Worm (Caenorhabditis elegans) whole organism, late embryonic: ENCODE data around the gene D1014.4.

Source experiments
- Y22D7AL.16 ChIP-seq: sonication (generic microtip); optimal IDR thresholded peaks from 2 replicates; lab custom pipeline; 2016; ENCODE audit warnings: missing genetic modification characterization, missing compliant biosample characterization
- ama-1 ChIP-seq: fragments of 150-350 bp; optimal IDR thresholded peaks from 2 replicates; lab custom pipeline; 2014
- ceh-6 ChIP-seq: fragments of 200-800 bp; sonication (Bioruptor generic); optimal IDR thresholded peaks from 2 replicates; lab custom pipeline; 2018; ENCODE audit warnings: mild to moderate bottlenecking, missing genetic modification characterization, missing compliant biosample characterization
- che-1 ChIP-seq: sonication (generic microtip); optimal IDR thresholded peaks from 2 replicates; lab custom pipeline; 2016; ENCODE audit warnings: mild to moderate bottlenecking, missing genetic modification characterization, missing compliant biosample characterization
- hlh-6 ChIP-seq: sonication (generic microtip); optimal IDR thresholded peaks from 2 replicates; lab custom pipeline; 2016; ENCODE audit warnings: missing genotype, missing genetic modification characterization, missing compliant biosample characterization
- nfya-1 ChIP-seq: sonication (generic microtip); optimal IDR thresholded peaks from 2 replicates; lab custom pipeline; 2017; ENCODE audit warnings: missing genetic modification characterization, mild to moderate bottlenecking, missing compliant biosample characterization, antibody characterized with exemption, moderate library complexity

ce11 chrV:8183384-8183783 lies 50.4 kb downstream of the D1014.4 start, which contains the start of gene srp-8:
- TF ChIP-seq hlh-6 (tag; lab: Kevin White, UChicago) = no peak
- no peak for TF ChIP-seq ceh-6
- TF ChIP-seq Y22D7AL.16 = no peak
- TF ChIP-seq ama-1 (lab: Kevin White, UChicago) = no peak
- TF ChIP-seq nfya-1 (tag; lab: Kevin White, UChicago) = no peak
- TF ChIP-seq che-1 (tag; lab: Kevin White, UChicago) = no peak
